Worm (Caenorhabditis elegans): ENCODE results near the gene str-90.

DNA sequence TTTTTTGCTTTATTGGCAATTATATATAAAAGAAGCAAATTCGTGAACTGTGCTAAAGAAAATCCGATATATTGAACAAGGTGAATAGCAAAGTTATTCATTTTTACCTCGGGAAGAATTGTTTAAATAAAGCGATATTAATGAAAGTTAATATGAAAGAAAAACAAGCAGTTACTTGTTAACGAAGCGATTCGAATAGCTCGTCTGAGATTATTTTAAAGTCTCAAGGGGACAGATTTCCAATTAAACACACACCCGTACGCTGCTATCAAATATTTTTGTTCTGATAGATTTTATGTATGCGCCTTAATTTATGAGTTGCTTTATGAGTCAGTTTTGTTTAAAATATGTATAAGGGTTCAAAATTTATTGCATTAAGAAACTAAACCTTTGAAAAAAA, 35.3 kb upstream of the str-90 start, which contains the start of gene str-140:
- no peak for TF ChIP-seq tbx-11 (GFP tag; IDR thresholded peaks at IDR 0.05)
- no peak for TF ChIP-seq tbx-37 (GFP tag; conservative IDR thresholded peaks at IDR 0.05)
- no peak for TF ChIP-seq aly-1 (tag; optimal IDR thresholded peaks at IDR 0.05)
- TF ChIP-seq ama-1 (optimal IDR thresholded peaks at IDR 0.05) = no peak
- TF ChIP-seq B0310.2 (tag; optimal IDR thresholded peaks at IDR 0.05) = no peak
- TF ChIP-seq ceh-36 (tag; optimal IDR thresholded peaks at IDR 0.05) = no peak
- TF ChIP-seq sea-1 (GFP tag; conservative IDR thresholded peaks at IDR 0.05) = no peak
- no peak for TF ChIP-seq hmg-4 (GFP tag; optimal IDR thresholded peaks at IDR 0.05)
- no peak for TF ChIP-seq flt-1 (GFP tag; IDR thresholded peaks at IDR 0.05)
- TF ChIP-seq F13C5.2 (tag; optimal IDR thresholded peaks at IDR 0.05) = no peak
- no peak for TF ChIP-seq ets-7 (tag; optimal IDR thresholded peaks at IDR 0.05)
- no peak for TF ChIP-seq scrt-1 (GFP tag; IDR thresholded peaks at IDR 0.05)
- TF ChIP-seq ceh-13 (GFP tag; optimal IDR thresholded peaks at IDR 0.05) = no peak
- no peak for TF ChIP-seq tra-4 (tag; optimal IDR thresholded peaks at IDR 0.05)

All from whole organism, early embryonic.